Fruit fly (Drosophila melanogaster) whole organism, embryonic: Measurements from ENCODE around the gene CG7714.
A peak's percentile ranks its signal among the peaks of the same experiment; 100 is the strongest.

Source experiments
- ATbp ChIP-seq: fragments of 200-800 bp; sonication (Bioruptor generic); optimal IDR thresholded peaks from 2 replicates; lab custom pipeline; 2017; ENCODE audit warnings: missing biosample characterization, mild to moderate bottlenecking, missing genetic modification characterization, missing genetic modification reagents
- Antp ChIP-seq: fragments of 200-800 bp; sonication (Bioruptor generic); optimal IDR thresholded peaks from 3 replicates; lab custom pipeline; 2016; ENCODE audit warnings: missing biosample characterization, missing genetic modification characterization
- Atf-2 ChIP-seq: fragments of 200-800 bp; sonication (Bioruptor generic); optimal IDR thresholded peaks from 2 replicates; lab custom pipeline; 2016; ENCODE audit warnings: missing biosample characterization, missing genetic modification characterization
- CG10209 ChIP-seq: fragments of 200-800 bp; sonication (Bioruptor generic); optimal IDR thresholded peaks from 3 replicates; lab custom pipeline; 2017; ENCODE audit warnings: missing biosample characterization, mild to moderate bottlenecking, missing genetic modification characterization, missing genetic modification reagents
- CG10321 ChIP-seq: fragments of 200-800 bp; sonication (Bioruptor generic); IDR thresholded peaks from 2 replicates; pipeline ENCODE4 v1.3.6; 2022; ENCODE audit warnings: missing biosample characterization, missing genetic modification characterization
- CG13894 ChIP-seq: fragments of 200-800 bp; sonication (Bioruptor generic); optimal IDR thresholded peaks from 3 replicates; lab custom pipeline; 2018; ENCODE audit warnings: missing biosample characterization, mild to moderate bottlenecking, missing genetic modification characterization, moderate library complexity
- CG15269 ChIP-seq: fragments of 200-800 bp; sonication (Bioruptor generic); optimal IDR thresholded peaks from 2 replicates; lab custom pipeline; 2018; ENCODE audit warnings: missing biosample characterization, mild to moderate bottlenecking, missing genetic modification characterization, moderate library complexity
- CG15479 ChIP-seq: fragments of 200-800 bp; sonication (Bioruptor generic); optimal IDR thresholded peaks from 3 replicates; lab custom pipeline; 2019; ENCODE audit warnings: missing biosample characterization, mild to moderate bottlenecking, missing genetic modification characterization, moderate library complexity
- CG15514 ChIP-seq: fragments of 200-800 bp; sonication (Bioruptor generic); optimal IDR thresholded peaks from 3 replicates; lab custom pipeline; 2017; ENCODE audit warnings: missing biosample characterization, missing genetic modification characterization, mild to moderate bottlenecking, moderate library complexity, missing genetic modification reagents
- CG17802 ChIP-seq: fragments of 200-800 bp; sonication (Bioruptor generic); optimal IDR thresholded peaks from 2 replicates; lab custom pipeline; 2018; ENCODE audit warnings: missing biosample characterization, mild to moderate bottlenecking, missing genetic modification characterization, moderate library complexity
- CG30020 ChIP-seq: fragments of 200-800 bp; optimal IDR thresholded peaks from 2 replicates; lab custom pipeline; 2019; ENCODE audit warnings: missing biosample characterization, mild to moderate bottlenecking, missing genetic modification characterization, moderate library complexity
- CG30403 ChIP-seq: fragments of 200-800 bp; sonication (Bioruptor generic); optimal IDR thresholded peaks from 3 replicates; lab custom pipeline; 2016; ENCODE audit warnings: missing biosample characterization, missing genetic modification characterization
- CG30431 ChIP-seq: fragments of 200-800 bp; sonication (Bioruptor generic); optimal IDR thresholded peaks from 2 replicates; lab custom pipeline; 2017; ENCODE audit warnings: missing biosample characterization, missing genetic modification characterization
- CG3065 ChIP-seq: fragments of 200-800 bp; sonication (Bioruptor generic); optimal IDR thresholded peaks from 2 replicates; lab custom pipeline; 2016; ENCODE audit warnings: missing biosample characterization, missing genetic modification characterization
- CG4282 ChIP-seq: fragments of 200-800 bp; sonication (Bioruptor generic); optimal IDR thresholded peaks from 2 replicates; lab custom pipeline; 2016; ENCODE audit warnings: missing biosample characterization, missing genetic modification characterization
- CG4617 ChIP-seq: fragments of 200-800 bp; sonication (Bioruptor generic); optimal IDR thresholded peaks from 3 replicates; lab custom pipeline; 2016; ENCODE audit warnings: missing biosample characterization, missing genetic modification characterization, borderline replicate concordance
- CG4707 ChIP-seq: fragments of 200-800 bp; sonication (Bioruptor generic); optimal IDR thresholded peaks from 2 replicates; lab custom pipeline; 2018; ENCODE audit warnings: missing biosample characterization, mild to moderate bottlenecking, missing genetic modification characterization, moderate library complexity
- CG4854 ChIP-seq: fragments of 200-800 bp; sonication (Bioruptor generic); optimal IDR thresholded peaks from 2 replicates; lab custom pipeline; 2016; ENCODE audit warnings: missing biosample characterization, missing genetic modification characterization, inconsistent platforms
- CG8478 ChIP-seq: fragments of >200 bp; optimal IDR thresholded peaks from 2 replicates; lab custom pipeline; 2018
- CG8944 ChIP-seq: fragments of 200-800 bp; sonication (Bioruptor generic); optimal IDR thresholded peaks from 3 replicates; lab custom pipeline; 2016; ENCODE audit warnings: missing biosample characterization, missing genetic modification characterization
- CG9876 ChIP-seq: fragments of 200-800 bp; sonication (Bioruptor generic); optimal IDR thresholded peaks from 2 replicates; lab custom pipeline; 2016; ENCODE audit warnings: missing biosample characterization, missing genetic modification characterization
- CHES-1-like ChIP-seq: fragments of 200-800 bp; sonication (Bioruptor generic); optimal IDR thresholded peaks from 2 replicates; lab custom pipeline; 2016; ENCODE audit warnings: missing biosample characterization, missing genetic modification characterization
- D19B ChIP-seq: fragments of 200-800 bp; sonication (Bioruptor generic); optimal IDR thresholded peaks from 2 replicates; lab custom pipeline; 2017; ENCODE audit warnings: missing biosample characterization, mild to moderate bottlenecking, missing genetic modification characterization
- ERR ChIP-seq: fragments of 200-800 bp; sonication (Bioruptor generic); optimal IDR thresholded peaks from 2 replicates; lab custom pipeline; 2016; ENCODE audit warnings: missing biosample characterization, missing genetic modification characterization
- Elba2 ChIP-seq: fragments of 200-800 bp; sonication (Bioruptor generic); optimal IDR thresholded peaks from 3 replicates; lab custom pipeline; 2016; ENCODE audit warnings: missing biosample characterization, missing genetic modification characterization
- Hey ChIP-seq: fragments of 200-800 bp; sonication (Bioruptor generic); optimal IDR thresholded peaks from 3 replicates; lab custom pipeline; 2018; ENCODE audit warnings: missing biosample characterization, mild to moderate bottlenecking, missing genetic modification characterization
- Lhr ChIP-seq: fragments of 200-800 bp; sonication (Bioruptor generic); optimal IDR thresholded peaks from 3 replicates; lab custom pipeline; 2017; ENCODE audit warnings: mild to moderate bottlenecking, missing biosample characterization, missing genetic modification reagents, missing genetic modification characterization
- Mad ChIP-seq: fragments of 200-800 bp; sonication (Bioruptor generic); optimal IDR thresholded peaks from 2 replicates; lab custom pipeline; 2016; ENCODE audit warnings: missing biosample characterization, missing genetic modification characterization
- Oli ChIP-seq: fragments of 200-800 bp; sonication (Bioruptor generic); optimal IDR thresholded peaks from 2 replicates; lab custom pipeline; 2018; ENCODE audit warnings: missing biosample characterization, mild to moderate bottlenecking, missing genetic modification characterization, moderate library complexity
- Scr ChIP-seq: fragments of 200-800 bp; sonication (Bioruptor generic); IDR thresholded peaks from 2 replicates; pipeline ENCODE4 v1.3.6; 2022; ENCODE audit warnings: missing biosample characterization, missing genetic modification characterization; ENCODE audit not compliant: partially characterized antibody
- Trl ChIP-seq, 3 experiments: fragments of >200 bp in 2 of 3; fragments of 200-800 bp in 1 of 3; sonication (Bioruptor generic) in 1 of 3; optimal IDR thresholded peaks; 2 replicates in 1 of 3; 3 replicates in 2 of 3; lab custom pipeline; 2016 to 2017; ENCODE audit warnings: missing biosample characterization in 1 of 3, missing genetic modification characterization in 1 of 3
- YL-1 ChIP-seq: fragments of 200-800 bp; sonication (Bioruptor generic); optimal IDR thresholded peaks from 3 replicates; lab custom pipeline; 2017; ENCODE audit warnings: missing biosample characterization, mild to moderate bottlenecking, missing genetic modification characterization
- al ChIP-seq: fragments of 200-800 bp; sonication (Bioruptor generic); IDR thresholded peaks from 2 replicates; pipeline ENCODE4 v1.3.6; 2022; ENCODE audit warnings: missing biosample characterization, missing genetic modification characterization
- crp ChIP-seq, 2 experiments: fragments of 200-800 bp; sonication (Bioruptor generic); optimal IDR thresholded peaks; 2 replicates in 1 of 2; 3 replicates in 1 of 2; lab custom pipeline; 2017; ENCODE audit warnings: missing biosample characterization in 2 of 2, missing genetic modification characterization in 2 of 2, mild to moderate bottlenecking in 1 of 2, moderate library complexity in 1 of 2
- dati ChIP-seq: fragments of 200-800 bp; sonication (Bioruptor generic); IDR thresholded peaks from 2 replicates; pipeline ENCODE4 v1.3.6; 2022; ENCODE audit warnings: missing biosample characterization, missing genetic modification characterization
- eyg ChIP-seq: fragments of 200-800 bp; sonication (Bioruptor generic); optimal IDR thresholded peaks from 3 replicates; lab custom pipeline; 2016; ENCODE audit warnings: missing biosample characterization, missing genetic modification characterization
- fd102C ChIP-seq: fragments of 200-800 bp; sonication (Bioruptor generic); optimal IDR thresholded peaks from 2 replicates; lab custom pipeline; 2018; ENCODE audit warnings: missing biosample characterization, mild to moderate bottlenecking, missing genetic modification characterization, moderate library complexity
- fd3F ChIP-seq: fragments of 200-800 bp; sonication (Bioruptor generic); optimal IDR thresholded peaks from 2 replicates; lab custom pipeline; 2018; ENCODE audit warnings: missing biosample characterization, mild to moderate bottlenecking, missing genetic modification characterization, moderate library complexity
- fd64A ChIP-seq: fragments of 200-800 bp; sonication (Bioruptor generic); optimal IDR thresholded peaks from 3 replicates; lab custom pipeline; 2018; ENCODE audit warnings: missing biosample characterization, mild to moderate bottlenecking, missing genetic modification characterization
- ftz-f1 ChIP-seq: fragments of 200-800 bp; sonication (Bioruptor generic); optimal IDR thresholded peaks from 2 replicates; lab custom pipeline; 2016; ENCODE audit warnings: missing biosample characterization, missing genetic modification characterization
- h ChIP-seq: fragments of >200 bp; optimal IDR thresholded peaks from 2 replicates; lab custom pipeline; 2017
- her ChIP-seq: fragments of 200-800 bp; sonication (Bioruptor generic); optimal IDR thresholded peaks from 2 replicates; lab custom pipeline; 2016; ENCODE audit warnings: missing biosample characterization, missing genetic modification characterization
- klu ChIP-seq: fragments of 200-800 bp; sonication (Bioruptor generic); IDR thresholded peaks from 2 replicates; pipeline ENCODE4 v1.3.6; 2022; ENCODE audit warnings: missing biosample characterization, missing genetic modification characterization
- mam ChIP-seq: fragments of 200-800 bp; sonication (Bioruptor generic); optimal IDR thresholded peaks from 3 replicates; lab custom pipeline; 2016; ENCODE audit warnings: missing biosample characterization, missing genetic modification characterization
- oc ChIP-seq: fragments of 200-800 bp; sonication (Bioruptor generic); optimal IDR thresholded peaks from 2 replicates; lab custom pipeline; 2018; ENCODE audit warnings: missing biosample characterization, mild to moderate bottlenecking, missing genetic modification characterization, moderate library complexity
- pnt ChIP-seq: fragments of 200-800 bp; sonication (Bioruptor generic); optimal IDR thresholded peaks from 3 replicates; lab custom pipeline; 2016; ENCODE audit warnings: missing biosample characterization, missing genetic modification characterization
- slbo ChIP-seq: fragments of 200-800 bp; sonication (Bioruptor generic); IDR thresholded peaks from 2 replicates; pipeline ENCODE4 v1.3.6; 2022; ENCODE audit warnings: missing biosample characterization, missing genetic modification characterization
- slp2 ChIP-seq: fragments of 200-800 bp; sonication (Bioruptor generic); optimal IDR thresholded peaks from 2 replicates; lab custom pipeline; 2016; ENCODE audit warnings: missing biosample characterization, missing genetic modification characterization
- tna ChIP-seq: fragments of 200-800 bp; sonication (Bioruptor generic); IDR thresholded peaks from 2 replicates; pipeline ENCODE4 v1.3.6; 2022; ENCODE audit warnings: missing biosample characterization, missing genetic modification characterization; ENCODE audit not compliant: partially characterized antibody

The CG7714 gene

dm6 chr3R:18741027-18741843 is 15.0 kb upstream of the CG7714 start (continued):
- TF ChIP-seq fd64A (peak; percentile 94), Scr (GFP tag; lab: Robert Waterston, UW) (no peak), Mad (GFP tag; lab: Kevin White, UChicago) (peak; percentile 88), ftz-f1 (GFP tag; lab: Kevin White, UChicago) (peak; percentile 43), CG30403 (peak; percentile 97), D19B (GFP tag; lab: Kevin White, UChicago) (peak; percentile 99), CG8944 (GFP tag; lab: Kevin White, UChicago) (peak; percentile 89), Trl (optimal IDR thresholded peaks at IDR 0.05; lab: Kevin White, UChicago) (peak; percentile 61 to 84), Trl (GFP tag; optimal IDR thresholded peaks at IDR 0.05; lab: Kevin White, UChicago) (peak; percentile 80), slp2 (GFP tag; lab: Kevin White, UChicago) (peak; percentile 82), YL-1 (GFP tag; lab: Kevin White, UChicago) (peak; percentile 67), CHES-1-like (GFP tag; lab: Kevin White, UChicago) (peak; percentile 72), CG3065 (peak; percentile 80), CG13894 (tag; lab: Kevin White, UChicago) (peak; percentile 97), al (peak; percentile 98), CG15479 (no peak), CG17802 (tag; lab: Kevin White, UChicago) (peak; percentile 88), CG30020 (tag; lab: Kevin White, UChicago) (peak; percentile 76), pnt (GFP tag; lab: Kevin White, UChicago) (peak; percentile 84), Hey (tag; lab: Kevin White, UChicago) (no peak), her (peak; percentile 73), CG8478 (lab: Kevin White, UChicago) (no peak), slbo (GFP tag; lab: Robert Waterston, UW) (peak; percentile 98), CG15269 (tag; lab: Kevin White, UChicago) (peak; percentile 98), CG4282 (peak; percentile 16), CG15514 (GFP tag; lab: Kevin White, UChicago) (peak; percentile 92), CG4617 (peak; percentile 78), klu (GFP tag; lab: Robert Waterston, UW) (peak; percentile 93), CG9876 (peak; percentile 51), Elba2 (GFP tag; lab: Kevin White, UChicago) (no peak), fd102C (peak; percentile 11), CG4707 (GFP tag; lab: Kevin White, UChicago) (peak; percentile 84), dati (GFP tag; lab: Robert Waterston, UW) (peak; percentile 89), mam (peak; percentile 89), h (lab: Kevin White, UChicago) (no peak), Antp (peak; percentile 86), ERR (GFP tag; lab: Kevin White, UChicago) (peak; percentile 60), crp (GFP tag; optimal IDR thresholded peaks at IDR 0.05; lab: Kevin White, UChicago) (peak in 1 of 2 experiments; percentile 62), CG10209 (GFP tag; lab: Kevin White, UChicago) (peak; percentile 96), ATbp (GFP tag; lab: Kevin White, UChicago) (peak; percentile 92), Atf-2 (GFP tag; lab: Kevin White, UChicago) (peak; percentile 75), fd3F (GFP tag; lab: Kevin White, UChicago) (peak; percentile 97), CG4854 (GFP tag; lab: Kevin White, UChicago) (peak; percentile 91), Oli (peak; percentile 95), Lhr (GFP tag; lab: Kevin White, UChicago) (peak; percentile 79), tna (GFP tag; lab: Robert Waterston, UW) (no peak), CG30431 (peak; percentile 92), CG10321 (GFP tag; lab: Robert Waterston, UW) (peak; percentile 81), eyg (GFP tag; lab: Kevin White, UChicago) (peak; percentile 14), oc (tag; lab: Kevin White, UChicago) (peak; percentile 97)
